Fruit fly (Drosophila melanogaster) whole organism, wandering third instar larva: Measurements from ENCODE around the gene slpr.

Source experiments
- Myc ChIP-seq: fragments of >200 bp; optimal IDR thresholded peaks from 2 replicates; lab custom pipeline; 2017
- OdsH ChIP-seq: fragments of 200-800 bp; sonication (Bioruptor generic); optimal IDR thresholded peaks from 2 replicates; lab custom pipeline; 2016; ENCODE audit warnings: missing biosample characterization, mild to moderate bottlenecking, missing genetic modification characterization
- Rel ChIP-seq, 2 experiments: fragments of 200-800 bp; sonication (Bioruptor generic) in 1 of 2; optimal IDR thresholded peaks; 2 replicates in 1 of 2; 3 replicates in 1 of 2; lab custom pipeline; 2016 to 2019; ENCODE audit warnings: mild to moderate bottlenecking in 2 of 2, missing biosample characterization in 2 of 2, missing genetic modification characterization in 2 of 2, moderate library complexity in 1 of 2
- br ChIP-seq: fragments of 200-800 bp; sonication (Bioruptor generic); optimal IDR thresholded peaks from 2 replicates; lab custom pipeline; 2016; ENCODE audit warnings: missing biosample characterization, missing genetic modification characterization
- brk ChIP-seq: fragments of 200-800 bp; sonication (Bioruptor generic); optimal IDR thresholded peaks from 2 replicates; lab custom pipeline; 2016; ENCODE audit warnings: missing biosample characterization, mild to moderate bottlenecking, missing genetic modification characterization
- rgr ChIP-seq: fragments of 200-800 bp; sonication (Bioruptor generic); optimal IDR thresholded peaks from 3 replicates; lab custom pipeline; 2016; ENCODE audit warnings: missing biosample characterization, mild to moderate bottlenecking, missing genetic modification characterization
- sage ChIP-seq: fragments of 200-800 bp; sonication (Bioruptor generic); optimal IDR thresholded peaks from 2 replicates; lab custom pipeline; 2016; ENCODE audit warnings: missing biosample characterization, mild to moderate bottlenecking, missing genetic modification characterization

dm6 chrX:8177030-8177349 lies at the start of gene slpr:
- TF ChIP-seq sage = no peak
- TF ChIP-seq Rel (GFP tag; optimal IDR thresholded peaks at IDR 0.05; lab: Kevin White, UChicago) = no peak
- no peak for TF ChIP-seq Rel (tag; optimal IDR thresholded peaks at IDR 0.05; lab: Kevin White, UChicago)
- TF ChIP-seq rgr = no peak
- TF ChIP-seq Myc (lab: Kevin White, UChicago) = no peak
- TF ChIP-seq br (GFP tag; lab: Kevin White, UChicago) = no peak
- no peak for TF ChIP-seq OdsH
- no peak for TF ChIP-seq brk (GFP tag; lab: Kevin White, UChicago)
